Worm (Caenorhabditis elegans): Measurements from ENCODE around the gene vnut-1.

Gene vnut-1

DNA sequence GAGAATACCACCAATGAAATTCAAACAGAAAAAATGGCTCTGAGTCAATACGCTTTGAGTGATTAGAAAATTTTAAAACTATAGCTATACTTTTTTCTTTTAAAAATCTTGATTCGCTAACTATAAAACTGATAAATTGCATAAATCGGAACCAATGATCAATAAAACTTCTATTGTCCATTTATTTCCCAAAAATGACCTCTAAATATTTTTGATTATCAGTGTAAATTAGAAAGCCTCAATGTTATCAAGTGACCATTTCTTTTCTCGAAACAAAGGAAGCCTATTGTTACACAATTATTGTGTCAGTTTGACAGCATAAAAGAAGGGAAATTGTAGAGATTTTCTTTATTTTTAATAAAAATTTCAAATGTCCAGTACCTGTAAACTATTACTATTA, 10.5 kb downstream of the vnut-1 start, which contains the start of gene K10H10.4:
K10H10.4 (plus strand) TSS at position 301 of the 400 bp plus-strand sequence.
- TF ChIP-seq M03D4.4 (tag; optimal IDR thresholded peaks at IDR 0.05) (no peak), blmp-1 (tag; optimal IDR thresholded peaks at IDR 0.05) (no peak), ceh-43 (GFP tag; optimal IDR thresholded peaks at IDR 0.05) (no peak), pha-4 (tag; optimal IDR thresholded peaks at IDR 0.05) (no peak), ces-1 (GFP tag; optimal IDR thresholded peaks at IDR 0.05) (no peak), elt-1 (tag; optimal IDR thresholded peaks at IDR 0.05; ENCODE audit: borderline replicate concordance, insufficient read depth) (no peak), nhr-237 (tag; optimal IDR thresholded peaks at IDR 0.05) (no peak), nhr-76 (tag; optimal IDR thresholded peaks at IDR 0.05) (no peak), ceh-83 (GFP tag; optimal IDR thresholded peaks at IDR 0.05) (no peak), nhr-2 (tag; optimal IDR thresholded peaks at IDR 0.05) (no peak), lsy-2 (tag; optimal IDR thresholded peaks at IDR 0.05) (no peak), unc-39 (tag; optimal IDR thresholded peaks at IDR 0.05) (no peak), tbx-8 (GFP tag; optimal IDR thresholded peaks at IDR 0.05) (no peak), snpc-4 (tag; optimal IDR thresholded peaks at IDR 0.05) (no peak), lin-32 (GFP tag; optimal IDR thresholded peaks at IDR 0.05) (no peak), mep-1 (tag; optimal IDR thresholded peaks at IDR 0.05) (no peak), zip-8 (tag; optimal IDR thresholded peaks at IDR 0.05) (no peak), nhr-12 (tag; optimal IDR thresholded peaks at IDR 0.05) (no peak), sem-2 (GFP tag; optimal IDR thresholded peaks at IDR 0.05) (no peak), bed-3 (GFP tag; optimal IDR thresholded peaks at IDR 0.05) (no peak)

DNA sequence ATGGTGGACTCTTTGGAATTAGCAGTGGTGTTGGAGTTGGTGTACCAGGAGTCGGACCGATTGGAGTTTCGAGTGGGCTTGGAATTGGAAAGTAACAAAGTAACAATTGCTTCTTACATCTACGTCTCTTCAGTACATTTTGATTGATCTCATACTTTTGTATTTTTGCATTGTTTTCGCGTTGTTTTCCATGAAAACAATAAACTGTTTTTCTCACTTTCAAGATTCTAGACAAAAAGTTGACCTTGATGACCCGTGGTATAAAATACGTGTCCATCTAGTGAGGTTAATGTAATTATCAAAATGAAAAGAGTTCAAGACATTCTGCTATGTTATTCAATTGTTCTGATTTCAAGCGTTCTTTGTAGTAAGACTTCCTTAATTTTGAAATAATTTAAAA, 11.8 kb downstream of the vnut-1 start, which contains the start of gene K10H10.5:
K10H10.5 (plus strand) TSS at position 301 of the 400 bp plus-strand sequence.
- TF ChIP-seq ces-1 (GFP tag; optimal IDR thresholded peaks at IDR 0.05) (no peak), tbx-8 (GFP tag; optimal IDR thresholded peaks at IDR 0.05) (no peak), bed-3 (GFP tag; optimal IDR thresholded peaks at IDR 0.05) (no peak), nhr-237 (tag; optimal IDR thresholded peaks at IDR 0.05) (no peak), unc-39 (tag; optimal IDR thresholded peaks at IDR 0.05) (no peak)

DNA sequence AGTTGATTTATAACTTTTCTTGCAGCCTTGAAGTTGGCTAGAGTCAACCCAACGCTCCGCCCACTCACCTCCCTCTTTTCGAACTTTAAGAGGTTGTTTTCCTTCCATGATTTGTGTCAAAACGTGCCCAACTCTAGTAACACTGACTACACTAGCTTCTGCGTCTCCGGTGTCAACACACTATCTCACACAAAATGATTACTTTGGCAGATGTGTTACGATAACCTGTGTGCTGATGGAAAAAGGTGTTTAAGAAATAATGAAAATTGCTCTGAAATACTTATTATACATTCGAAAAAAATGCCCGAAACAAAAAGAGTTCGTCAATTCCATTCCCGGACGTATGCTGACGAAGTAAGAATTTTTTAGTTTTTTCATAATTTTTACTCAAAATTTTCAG, 13.4 kb downstream of the vnut-1 start, which contains the start of gene K10H10.6:
K10H10.6 (plus strand) TSS at position 301 of the 400 bp plus-strand sequence.
- TF ChIP-seq sem-2 (GFP tag; optimal IDR thresholded peaks at IDR 0.05) = no peak
- no peak for TF ChIP-seq lin-32 (GFP tag; optimal IDR thresholded peaks at IDR 0.05)
- no peak for TF ChIP-seq unc-120 (tag; optimal IDR thresholded peaks at IDR 0.05; ENCODE audit: poor library complexity, severe bottlenecking)
- no peak for TF ChIP-seq pha-4 (tag; optimal IDR thresholded peaks at IDR 0.05)
- TF ChIP-seq sptf-1 (tag; optimal IDR thresholded peaks at IDR 0.05) = no peak
- no peak for TF ChIP-seq nhr-12 (tag; optimal IDR thresholded peaks at IDR 0.05)
- no peak for TF ChIP-seq M03D4.4 (tag; optimal IDR thresholded peaks at IDR 0.05)
- no peak for TF ChIP-seq nhr-237 (tag; optimal IDR thresholded peaks at IDR 0.05)
- TF ChIP-seq elt-3 (tag; optimal IDR thresholded peaks at IDR 0.05) = no peak
- TF ChIP-seq ceh-39 (tag; optimal IDR thresholded peaks at IDR 0.05) = no peak
- no peak for TF ChIP-seq elt-1 (tag; optimal IDR thresholded peaks at IDR 0.05; ENCODE audit: borderline replicate concordance, insufficient read depth)
- TF ChIP-seq flh-1 (GFP tag; optimal IDR thresholded peaks at IDR 0.05) = no peak
- TF ChIP-seq nhr-76 (tag; optimal IDR thresholded peaks at IDR 0.05) = no peak

DNA sequence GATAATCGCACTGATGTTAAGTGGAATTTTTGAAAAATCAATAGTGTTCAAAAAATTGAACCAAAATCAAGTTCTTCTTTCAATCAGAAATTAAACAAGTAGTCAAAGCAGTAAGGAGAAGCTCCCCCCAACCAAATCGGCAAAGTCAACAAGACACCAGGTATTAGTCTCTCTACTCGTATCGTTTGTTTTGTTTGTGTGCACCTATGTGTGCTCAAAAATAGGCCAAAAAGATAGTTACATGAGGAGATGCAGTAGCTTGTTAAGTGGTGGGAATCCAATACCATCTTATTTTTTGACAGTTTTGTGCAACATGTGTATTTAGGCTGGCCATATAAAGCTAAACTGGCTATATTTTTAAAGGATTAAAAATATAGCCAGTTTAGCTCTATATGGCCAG, 16.6 kb downstream of the vnut-1 start, which contains the start of gene K10H10.12:
K10H10.12 (minus strand) TSS at position 101 of the 400 bp plus-strand sequence.
- no peak for TF ChIP-seq lin-13 (tag; optimal IDR thresholded peaks at IDR 0.05)
- no peak for TF ChIP-seq sptf-1 (tag; optimal IDR thresholded peaks at IDR 0.05)
- no peak for TF ChIP-seq mep-1 (tag; optimal IDR thresholded peaks at IDR 0.05)
- TF ChIP-seq tbx-8 (GFP tag; optimal IDR thresholded peaks at IDR 0.05) = no peak
- TF ChIP-seq nhr-2 (tag; optimal IDR thresholded peaks at IDR 0.05) = no peak
- TF ChIP-seq ceh-39 (tag; optimal IDR thresholded peaks at IDR 0.05) = no peak
- no peak for TF ChIP-seq lin-32 (GFP tag; optimal IDR thresholded peaks at IDR 0.05)
- no peak for TF ChIP-seq mab-5 (tag; optimal IDR thresholded peaks at IDR 0.05)
- no peak for TF ChIP-seq elt-1 (tag; optimal IDR thresholded peaks at IDR 0.05; ENCODE audit: borderline replicate concordance, insufficient read depth)
- no peak for TF ChIP-seq ceh-43 (GFP tag; optimal IDR thresholded peaks at IDR 0.05)
- no peak for TF ChIP-seq drap-1 (GFP tag; optimal IDR thresholded peaks at IDR 0.05)
- TF ChIP-seq M03D4.4 (tag; optimal IDR thresholded peaks at IDR 0.05) = no peak
- no peak for TF ChIP-seq hlh-1 (tag; optimal IDR thresholded peaks at IDR 0.05)
- TF ChIP-seq lsy-2 (tag; optimal IDR thresholded peaks at IDR 0.05) = no peak
- no peak for TF ChIP-seq bed-3 (GFP tag; optimal IDR thresholded peaks at IDR 0.05)

DNA sequence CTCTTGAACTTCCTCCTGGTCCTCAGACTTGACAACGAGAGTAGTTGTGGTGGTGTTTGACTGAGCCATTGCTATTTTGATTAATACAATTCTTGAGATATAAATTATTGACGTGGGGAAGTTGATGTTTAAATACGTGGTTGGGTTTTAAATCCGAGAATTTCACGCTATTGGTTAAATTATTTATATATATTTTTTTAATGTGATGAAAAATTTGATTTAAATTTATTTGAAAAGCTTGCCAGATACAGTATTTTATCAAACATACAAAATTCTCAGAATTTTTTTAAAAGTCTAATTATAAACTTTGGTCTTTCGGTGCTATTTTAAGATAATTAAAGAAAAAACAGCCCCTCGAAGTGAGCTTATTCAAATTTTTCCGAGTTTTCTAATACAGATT, 18.0 kb downstream of the vnut-1 start, which contains the start of the genes K10H10.7 and K10H10.10:
K10H10.7 (minus strand) TSS at position 101 of the 400 bp plus-strand sequence.
K10H10.10 (plus strand) TSS at position 204 of the 400 bp plus-strand sequence.
- TF ChIP-seq unc-120 (tag; optimal IDR thresholded peaks at IDR 0.05; ENCODE audit: poor library complexity, severe bottlenecking) (no peak), lsy-2 (tag; optimal IDR thresholded peaks at IDR 0.05) (no peak), flh-1 (GFP tag; optimal IDR thresholded peaks at IDR 0.05) (no peak), ceh-83 (GFP tag; optimal IDR thresholded peaks at IDR 0.05) (no peak), nhr-28 (tag; optimal IDR thresholded peaks at IDR 0.05) (no peak), hlh-1 (tag; optimal IDR thresholded peaks at IDR 0.05) (no peak)

All from whole organism, mixed stage, embryonic.